Fruit fly (Drosophila melanogaster): ENCODE results near the gene CG44532.

The CG44532 gene

DNA sequence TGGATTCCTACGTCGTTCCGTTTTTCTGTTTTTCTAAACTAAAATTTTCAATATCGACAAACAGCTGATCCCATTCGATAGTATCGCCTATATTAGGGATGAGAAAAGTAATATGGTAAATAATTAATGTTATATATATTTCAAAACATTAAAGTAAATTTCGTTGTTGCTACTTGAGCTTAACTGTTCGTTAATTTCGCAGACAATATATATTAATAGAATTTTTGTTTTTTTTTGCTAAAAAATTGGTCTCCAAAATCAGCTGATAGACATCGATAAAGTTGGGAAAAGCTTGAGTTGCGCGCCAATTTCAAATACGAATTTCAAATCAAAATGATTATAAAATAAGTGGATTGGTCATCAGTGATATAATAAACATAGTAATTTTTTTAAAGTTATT lies 34.5 kb downstream of the CG44532 start, which contains the start of gene CG12118 (continued):
- TF ChIP-seq ara (GFP tag; IDR thresholded peaks at IDR 0.05) (peak; percentile 73), ERR (GFP tag; optimal IDR thresholded peaks at IDR 0.05) (no peak), CG1832 (GFP tag; optimal IDR thresholded peaks at IDR 0.05) (no peak), Dip3 (GFP tag; optimal IDR thresholded peaks at IDR 0.05) (peak; percentile 35), NC2β (GFP tag; optimal IDR thresholded peaks at IDR 0.05) (peak; percentile 46), CG18619 (GFP tag; optimal IDR thresholded peaks at IDR 0.05) (peak; percentile 57), CG4617 (GFP tag; optimal IDR thresholded peaks at IDR 0.05; ENCODE audit: borderline replicate concordance) (peak; percentile 52), otp (GFP tag; IDR thresholded peaks at IDR 0.05) (peak; percentile 73; the same call in 2 of the 3 replicates), Meics (GFP tag; optimal IDR thresholded peaks at IDR 0.05) (peak; percentile 73), fu2 (GFP tag; optimal IDR thresholded peaks at IDR 0.05) (no peak), gcm2 (GFP tag; optimal IDR thresholded peaks at IDR 0.05) (peak; percentile 13), emc (GFP tag; optimal IDR thresholded peaks at IDR 0.05) (no peak), CG9215 (GFP tag; IDR thresholded peaks at IDR 0.05) (peak; percentile 60), Eip74EF (GFP tag; optimal IDR thresholded peaks at IDR 0.05) (peak in 1 of 2 experiments; percentile 54), CG14014 (GFP tag; IDR thresholded peaks at IDR 0.05) (peak; percentile 52; the same call in 1 of the 2 replicates), ac (GFP tag; optimal IDR thresholded peaks at IDR 0.05) (no peak), CG4282 (GFP tag; optimal IDR thresholded peaks at IDR 0.05) (no peak), CG9797 (GFP tag; optimal IDR thresholded peaks at IDR 0.05) (peak; percentile 2), CoRest (tag; optimal IDR thresholded peaks at IDR 0.05) (peak; percentile 84), CG4424 (GFP tag; optimal IDR thresholded peaks at IDR 0.05) (peak; percentile 77), CG7928 (GFP tag; optimal IDR thresholded peaks at IDR 0.05) (peak; percentile 22), CG12236 (GFP tag; optimal IDR thresholded peaks at IDR 0.05) (no peak), Hr51 (GFP tag; optimal IDR thresholded peaks at IDR 0.05) (peak; percentile 53 to 80), CG9609 (GFP tag; optimal IDR thresholded peaks at IDR 0.05) (peak; percentile 7), CG4730 (GFP tag; IDR thresholded peaks at IDR 0.05) (peak; percentile 59; the same call in 1 of the 2 replicates), jing (GFP tag; optimal IDR thresholded peaks at IDR 0.05) (no peak), CG16779 (GFP tag; IDR thresholded peaks at IDR 0.05) (no peak), CG2712 (tag; optimal IDR thresholded peaks at IDR 0.05) (peak; percentile 85), CG3838 (GFP tag; optimal IDR thresholded peaks at IDR 0.05) (peak; percentile 38), CG30431 (GFP tag; optimal IDR thresholded peaks at IDR 0.05) (peak; percentile 8), Spps (tag; optimal IDR thresholded peaks at IDR 0.05) (peak; percentile 67), CG13424 (tag; optimal IDR thresholded peaks at IDR 0.05) (peak; percentile 84), seq (GFP tag; IDR thresholded peaks at IDR 0.05) (peak; percentile 73), zf30C (GFP tag; optimal IDR thresholded peaks at IDR 0.05) (no peak), Awh (GFP tag; IDR thresholded peaks at IDR 0.05) (peak; percentile 79; the same call in 1 of the 2 replicates), br (optimal IDR thresholded peaks at IDR 0.05) (no peak), CG7357 (GFP tag; IDR thresholded peaks at IDR 0.05) (0 out of 3 replicates have a peak, but pooled peaks have one; percentile 10), CG13287 (GFP tag; IDR thresholded peaks at IDR 0.05; ENCODE audit: partially characterized antibody) (peak; percentile 96), CG9817 (tag; optimal IDR thresholded peaks at IDR 0.05) (peak; percentile 74), CG3281 (GFP tag; optimal IDR thresholded peaks at IDR 0.05) (peak; percentile 47), inv (GFP tag; IDR thresholded peaks at IDR 0.05; ENCODE audit: partially characterized antibody) (peak; percentile 73), salm (tag; optimal IDR thresholded peaks at IDR 0.05) (peak; percentile 23), dmrt99B (tag; optimal IDR thresholded peaks at IDR 0.05) (peak; percentile 73), bigmax (GFP tag; optimal IDR thresholded peaks at IDR 0.05) (no peak), Ssrp (tag; optimal IDR thresholded peaks at IDR 0.05) (peak; percentile 74), cad (GFP tag; optimal IDR thresholded peaks at IDR 0.05) (no peak), Nf-YB (GFP tag; optimal IDR thresholded peaks at IDR 0.05) (peak; percentile 53), h (optimal IDR thresholded peaks at IDR 0.05) (no peak), nom (GFP tag; optimal IDR thresholded peaks at IDR 0.05) (no peak), CG18476 (GFP tag; optimal IDR thresholded peaks at IDR 0.05) (peak; percentile 73), Sox100B (GFP tag; optimal IDR thresholded peaks at IDR 0.05) (peak; percentile 67)
